Fruit fly (Drosophila melanogaster) whole organism, embryonic: ENCODE data around the gene Alg2.

Source experiments
- CG12391 ChIP-seq: fragments of 200-800 bp; sonication (Bioruptor generic); optimal IDR thresholded peaks from 3 replicates; lab custom pipeline; 2018; ENCODE audit warnings: missing biosample characterization, mild to moderate bottlenecking, missing genetic modification characterization, moderate library complexity
- CG14441 ChIP-seq: fragments of 200-800 bp; sonication (Bioruptor generic); IDR thresholded peaks from 2 replicates; pipeline ENCODE4 v1.3.6; 2022; ENCODE audit warnings: missing biosample characterization, missing genetic modification characterization
- CG17186 ChIP-seq: fragments of 200-800 bp; sonication (Bioruptor generic); optimal IDR thresholded peaks from 3 replicates; lab custom pipeline; 2017; ENCODE audit warnings: missing biosample characterization, missing genetic modification reagents, missing genetic modification characterization
- CTCF ChIP-seq: fragments of 200-800 bp; sonication (Bioruptor generic); optimal IDR thresholded peaks from 2 replicates; lab custom pipeline; 2017; ENCODE audit warnings: missing biosample characterization, mild to moderate bottlenecking, missing genetic modification characterization, moderate library complexity
- Eip74EF ChIP-seq, 2 experiments: fragments of 200-800 bp in 1 of 2; fragments of >200 bp in 1 of 2; sonication (Bioruptor generic) in 1 of 2; optimal IDR thresholded peaks; 2 replicates each; lab custom pipeline; 2017 to 2019; ENCODE audit warnings: missing biosample characterization in 2 of 2, missing genetic modification characterization in 2 of 2, mild to moderate bottlenecking in 1 of 2, moderate library complexity in 1 of 2
- Lpt ChIP-seq: fragments of >200 bp; optimal IDR thresholded peaks from 2 replicates; lab custom pipeline; 2018; ENCODE audit warnings: missing biosample characterization, missing genetic modification characterization
- Pdp1 ChIP-seq, 2 experiments: fragments of 200-800 bp; sonication (Bioruptor generic); optimal IDR thresholded peaks; 3 replicates each; lab custom pipeline; 2016; ENCODE audit warnings: missing biosample characterization in 2 of 2, missing genetic modification characterization in 2 of 2, mild to moderate bottlenecking in 1 of 2, moderate library complexity in 1 of 2
- Sox102F ChIP-seq: fragments of 200-800 bp; sonication (Bioruptor generic); optimal IDR thresholded peaks from 2 replicates; lab custom pipeline; 2018; ENCODE audit warnings: missing biosample characterization, mild to moderate bottlenecking, missing genetic modification characterization, moderate library complexity
- abd-A ChIP-seq: fragments of 200-800 bp; sonication (Bioruptor generic); optimal IDR thresholded peaks from 3 replicates; lab custom pipeline; 2019; ENCODE audit warnings: missing biosample characterization, mild to moderate bottlenecking, missing genetic modification characterization, moderate library complexity
- fru ChIP-seq: fragments of >200 bp; optimal IDR thresholded peaks from 2 replicates; lab custom pipeline; 2017
- maf-S ChIP-seq: fragments of 200-800 bp; sonication (Bioruptor generic); optimal IDR thresholded peaks from 2 replicates; lab custom pipeline; 2016; ENCODE audit warnings: missing biosample characterization, missing genetic modification characterization
- nerfin-1 ChIP-seq: fragments of 200-800 bp; sonication (Bioruptor generic); optimal IDR thresholded peaks from 3 replicates; lab custom pipeline; 2019; ENCODE audit warnings: missing biosample characterization, mild to moderate bottlenecking, missing genetic modification characterization, moderate library complexity
- nmo ChIP-seq: fragments of 200-800 bp; sonication (Bioruptor generic); optimal IDR thresholded peaks from 2 replicates; lab custom pipeline; 2018; ENCODE audit warnings: missing biosample characterization, mild to moderate bottlenecking, missing genetic modification characterization, moderate library complexity

- TF ChIP-seq CG17186 (no peak), Sox102F (GFP tag; lab: Kevin White, UChicago) (no peak), fru (lab: Kevin White, UChicago) (no peak), CTCF (GFP tag; lab: Kevin White, UChicago) (no peak), CG14441 (GFP tag; lab: Robert Waterston, UW) (no peak), maf-S (GFP tag; lab: Kevin White, UChicago) (no peak), abd-A (tag; lab: Kevin White, UChicago) (no peak), Pdp1 (GFP tag; optimal IDR thresholded peaks at IDR 0.05; lab: Kevin White, UChicago) (no peak), Eip74EF (GFP tag; optimal IDR thresholded peaks at IDR 0.05; lab: Kevin White, UChicago) (no peak), Lpt (GFP tag; lab: Kevin White, UChicago) (no peak), nmo (GFP tag; lab: Kevin White, UChicago) (no peak), CG12391 (tag; lab: Kevin White, UChicago) (no peak), nerfin-1 (tag; lab: Kevin White, UChicago) (no peak)
These were observed 46.1 kb upstream of the Alg2 start for dm6 chr3L:3097598-3097880.
